Worm (Caenorhabditis elegans): ENCODE results near the gene coa-7.
A peak's percentile ranks its signal among the peaks of the same experiment; 100 is the strongest.

- TF ChIP-seq pha-4 (tag; optimal IDR thresholded peaks at IDR 0.05) (peak; percentile 15), elt-3 (tag; optimal IDR thresholded peaks at IDR 0.05) (no peak), unc-39 (tag; optimal IDR thresholded peaks at IDR 0.05) (no peak), ceh-28 (tag; optimal IDR thresholded peaks at IDR 0.05) (no peak), R02D3.7 (tag; optimal IDR thresholded peaks at IDR 0.05) (no peak), skn-1 (tag; optimal IDR thresholded peaks at IDR 0.05) (no peak), aly-2 (tag; optimal IDR thresholded peaks at IDR 0.05) (no peak), nfya-1 (tag; optimal IDR thresholded peaks at IDR 0.05; ENCODE audit: insufficient read depth) (no peak)
These were observed 37.1 kb upstream of the coa-7 start for ce11 chrII:11688011-11688410.
